Worm (Caenorhabditis elegans) whole organism, L2 larva: ENCODE results near the gene F22H10.11.

ENCODE experiments used
- fos-1 ChIP-seq: fragments of 150-350 bp; optimal IDR thresholded peaks from 2 replicates; lab custom pipeline; 2014; ENCODE audit warnings: missing biosample characterization, missing genetic modification characterization
- mdl-1 ChIP-seq, 2 experiments: fragments of 150-350 bp in 1 of 2; sonication (generic microtip) in 1 of 2; optimal IDR thresholded peaks; 2 replicates each; lab custom pipeline; 2017; ENCODE audit warnings: missing biosample characterization in 2 of 2, missing genetic modification characterization in 2 of 2

ce11 chrX:16704086-16704485 lies 16.2 kb upstream of the F22H10.11 start:
- TF ChIP-seq fos-1 (peak; percentile 5), mdl-1 (tag; optimal IDR thresholded peaks at IDR 0.05; lab: Kevin White, UChicago) (no peak)
